Worm (Caenorhabditis elegans) whole organism, L4 larva: Measurements from ENCODE around the gene T07D3.4.
A peak's percentile ranks its signal among the peaks of the same experiment; 100 is the strongest.
"Not testable (repeated sequence)": the region's sequence is repeated elsewhere in the genome, so short reads cannot be mapped to it uniquely, and the experiment has no call there.

Source experiments
- F44E2.7 ChIP-seq: fragments of 200-800 bp; sonication (Bioruptor generic); IDR thresholded peaks from 2 replicates; pipeline ENCODE4 v2.1.2; 2022; ENCODE audit warnings: missing genetic modification characterization, missing compliant biosample characterization
- T26A8.4 ChIP-seq: fragments of 200-800 bp; sonication (Bioruptor generic); IDR thresholded peaks from 2 replicates; pipeline ENCODE4 v1.3.6; 2022; ENCODE audit warnings: missing genetic modification characterization, missing compliant biosample characterization
- Y5F2A.4 ChIP-seq: fragments of 200-800 bp; sonication (Bioruptor generic); optimal IDR thresholded peaks from 2 replicates; lab custom pipeline; 2018; ENCODE audit warnings: mild to moderate bottlenecking, missing genetic modification characterization, missing compliant biosample characterization
- Y75B8A.6 ChIP-seq: fragments of 200-800 bp; sonication (Bioruptor generic); IDR thresholded peaks from 2 replicates; pipeline ENCODE4 v1.3.6; 2022; ENCODE audit warnings: missing genetic modification reagents, missing genetic modification characterization, missing compliant biosample characterization
- ZK337.2 ChIP-seq: fragments of 200-800 bp; sonication (Bioruptor generic); IDR thresholded peaks from 2 replicates; pipeline ENCODE4 v1.3.6; 2022; ENCODE audit warnings: missing genetic modification reagents, missing genetic modification characterization, missing compliant biosample characterization
- aha-1 ChIP-seq: fragments of 150-350 bp; peaks from one replicate; lab custom pipeline; 2014; ENCODE audit warnings: missing biosample characterization, missing genetic modification characterization
- daf-19 ChIP-seq: fragments of 200-800 bp; sonication (Bioruptor generic); conservative IDR thresholded peaks from 2 replicates; pipeline ENCODE4 v1.3.6; 2022; ENCODE audit warnings: missing genetic modification characterization, missing compliant biosample characterization
- daf-8 ChIP-seq: fragments of 200-800 bp; sonication (Bioruptor generic); IDR thresholded peaks from 2 replicates; pipeline ENCODE4 v1.3.6; 2022; ENCODE audit warnings: missing genetic modification characterization, missing compliant biosample characterization
- dmd-6 ChIP-seq: fragments of 200-800 bp; sonication (Bioruptor generic); IDR thresholded peaks from 2 replicates; pipeline ENCODE4 v1.3.6; 2022; ENCODE audit warnings: missing genetic modification reagents, missing genetic modification characterization, missing compliant biosample characterization
- egl-27 ChIP-seq: sonication (generic microtip); optimal IDR thresholded peaks from 3 replicates; lab custom pipeline; 2017; ENCODE audit warnings: missing biosample characterization, missing genetic modification reagents, missing genetic modification characterization
- egl-43 ChIP-seq: fragments of 200-800 bp; sonication (Bioruptor generic); IDR thresholded peaks from 2 replicates; pipeline ENCODE4 v1.3.6; 2022; ENCODE audit warnings: missing genetic modification reagents, missing genetic modification characterization, missing compliant biosample characterization
- fkh-10 ChIP-seq: fragments of 150-350 bp; optimal IDR thresholded peaks from 2 replicates; lab custom pipeline; 2014; ENCODE audit warnings: missing biosample characterization, missing genetic modification reagents, missing genetic modification characterization
- hlh-11 ChIP-seq: fragments of 200-800 bp; sonication (Bioruptor generic); optimal IDR thresholded peaks from 2 replicates; lab custom pipeline; 2018; ENCODE audit warnings: mild to moderate bottlenecking, missing genetic modification characterization, missing compliant biosample characterization
- hmg-1.1 ChIP-seq: fragments of 200-800 bp; sonication (Bioruptor generic); IDR thresholded peaks from 2 replicates; pipeline ENCODE4 v1.3.6; 2022; ENCODE audit warnings: missing genetic modification reagents, missing genetic modification characterization, missing compliant biosample characterization
- lin-1 ChIP-seq: fragments of 200-800 bp; sonication (Bioruptor generic); IDR thresholded peaks from 2 replicates; pipeline ENCODE4 v1.3.6; 2022; ENCODE audit warnings: missing genetic modification reagents, missing genetic modification characterization, missing compliant biosample characterization
- lin-15B ChIP-seq: fragments of 150-350 bp; sonication (generic microtip); optimal IDR thresholded peaks from 3 replicates; lab custom pipeline; 2014; ENCODE audit warnings: missing biosample characterization, missing genetic modification characterization
- lin-38 ChIP-seq: fragments of 200-800 bp; sonication (Bioruptor generic); IDR thresholded peaks from 2 replicates; pipeline ENCODE4 v1.3.6; 2022; ENCODE audit warnings: missing genetic modification reagents, missing genetic modification characterization, missing compliant biosample characterization
- lsy-2 ChIP-seq, 2 experiments: fragments of 150-350 bp in 1 of 2; sonication (generic microtip) in 1 of 2; optimal IDR thresholded peaks; 2 replicates each; lab custom pipeline; 2014 to 2017; ENCODE audit warnings: missing biosample characterization in 2 of 2, missing genetic modification characterization in 2 of 2
- madf-5 ChIP-seq, 2 experiments: fragments of 200-800 bp; sonication (Bioruptor generic); IDR thresholded peaks; 2 replicates each; pipeline ENCODE4 v1.3.6; 2022; ENCODE audit warnings: missing compliant biosample characterization in 2 of 2, missing genetic modification characterization in 2 of 2
- madf-9 ChIP-seq: fragments of 200-800 bp; sonication (Bioruptor generic); conservative IDR thresholded peaks from 2 replicates; pipeline ENCODE4 v1.3.6; 2022; ENCODE audit warnings: missing genetic modification reagents, missing genetic modification characterization, missing compliant biosample characterization
- mdt-29 ChIP-seq: fragments of 200-800 bp; sonication (Bioruptor generic); IDR thresholded peaks from 2 replicates; pipeline ENCODE4 v1.3.6; 2022; ENCODE audit warnings: missing genetic modification reagents, missing genetic modification characterization, missing compliant biosample characterization
- mep-1 ChIP-seq: fragments of 150-350 bp; sonication (generic microtip); optimal IDR thresholded peaks from 3 replicates; lab custom pipeline; 2014; ENCODE audit warnings: missing biosample characterization, missing genetic modification characterization
- nhr-76 ChIP-seq: fragments of 150-350 bp; optimal IDR thresholded peaks from 2 replicates; lab custom pipeline; 2014; ENCODE audit warnings: missing biosample characterization, missing genetic modification characterization
- nhr-77 ChIP-seq: fragments of 150-350 bp; optimal IDR thresholded peaks from 2 replicates; lab custom pipeline; 2014; ENCODE audit warnings: missing biosample characterization, missing genetic modification characterization
- php-3 ChIP-seq: fragments of 200-800 bp; sonication (Bioruptor generic); IDR thresholded peaks from 2 replicates; pipeline ENCODE4 v1.3.6; 2022; ENCODE audit warnings: missing genetic modification reagents, missing genetic modification characterization, missing compliant biosample characterization
- saeg-2 ChIP-seq: fragments of 200-800 bp; sonication (Bioruptor generic); IDR thresholded peaks from 2 replicates; pipeline ENCODE4 v1.3.6; 2022; ENCODE audit warnings: missing genetic modification reagents, missing genetic modification characterization, missing compliant biosample characterization
- skn-1 ChIP-seq: fragments of 150-350 bp; optimal IDR thresholded peaks from 2 replicates; lab custom pipeline; 2014; ENCODE audit warnings: missing biosample characterization, missing genetic modification characterization
- unc-39 ChIP-seq: sonication (generic microtip); optimal IDR thresholded peaks from 2 replicates; lab custom pipeline; 2017; ENCODE audit warnings: missing biosample characterization, missing genetic modification characterization
- unc-62 ChIP-seq, 3 experiments: fragments of 150-350 bp in 1 of 3; sonication (generic microtip); optimal IDR thresholded peaks in 2 of 3; peaks in 1 of 3; 1 replicate in 1 of 3; 2 replicates in 2 of 3; lab custom pipeline; 2014 to 2017; ENCODE audit warnings: missing biosample characterization in 3 of 3, missing genetic modification characterization in 3 of 3, missing genetic modification reagents in 3 of 3, missing genotype in 1 of 3

Gene T07D3.4

DNA sequence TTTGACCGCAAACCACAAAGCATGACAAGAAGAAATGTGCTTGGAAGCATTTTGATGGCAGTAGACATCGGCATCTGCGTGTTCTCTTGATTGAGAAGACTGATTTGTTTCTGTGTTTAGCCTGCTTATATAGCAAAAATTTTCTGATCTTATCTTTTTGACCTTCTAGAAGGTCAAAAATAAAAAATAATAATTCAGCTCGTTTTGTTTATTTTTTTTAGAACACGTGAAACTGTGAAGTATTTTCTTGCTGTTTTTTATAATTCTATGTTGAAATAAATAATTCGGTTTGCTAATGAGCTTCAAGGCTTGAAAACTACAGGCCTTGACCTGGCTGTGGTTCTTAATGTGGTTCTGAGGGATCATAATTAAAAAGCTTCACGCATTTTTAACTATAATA is 39.2 kb downstream of the T07D3.4 start, which contains the start of gene R07C3.13:
Gene R07C3.13 (minus strand): TSS at position 101 of the 400 bp plus-strand sequence.
- TF ChIP-seq ZK337.2 (GFP tag; lab: Robert Waterston, UW) (no peak), nhr-77 (tag; lab: Kevin White, UChicago) (no peak), lsy-2 (tag; optimal IDR thresholded peaks at IDR 0.05; lab: Kevin White, UChicago) (no peak), lin-15B (no peak), Y75B8A.6 (GFP tag; lab: Robert Waterston, UW) (no peak), egl-43 (GFP tag; lab: Robert Waterston, UW) (no peak), F44E2.7 (no peak), madf-9 (GFP tag; lab: Robert Waterston, UW) (no peak), hmg-1.1 (GFP tag; lab: Robert Waterston, UW) (no peak), lin-1 (no peak), T26A8.4 (GFP tag; lab: Robert Waterston, UW) (no peak), mep-1 (tag; lab: Kevin White, UChicago) (no peak), mdt-29 (GFP tag; lab: Robert Waterston, UW) (no peak), lin-38 (no peak)

DNA sequence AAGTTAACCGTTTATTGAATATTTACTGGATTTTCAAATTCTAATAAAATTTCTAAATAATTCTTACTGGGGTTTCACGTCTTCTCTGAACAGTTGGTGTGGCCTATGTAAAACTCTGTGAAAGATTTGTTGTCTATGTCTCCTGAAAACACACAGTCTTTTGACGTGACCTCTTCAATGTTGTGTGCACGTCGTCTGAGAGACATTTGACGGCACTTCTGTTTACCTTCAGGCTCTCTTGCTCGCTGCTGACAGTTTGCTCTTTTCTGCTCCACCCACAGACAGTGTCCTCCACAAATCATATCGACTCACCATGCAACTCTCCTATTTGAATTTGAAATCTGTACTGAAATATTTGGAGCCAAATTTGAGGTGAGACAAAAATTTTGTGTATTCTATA is 42.8 kb downstream of the T07D3.4 start, which contains the start of gene fbxc-34:
Gene fbxc-34 (plus strand): TSS at position 301 of the 400 bp plus-strand sequence.
- not testable (repeated sequence) for TF ChIP-seq dmd-6 (GFP tag; lab: Robert Waterston, UW); skn-1 (tag; lab: Kevin White, UChicago); unc-39 (tag; lab: Kevin White, UChicago)

DNA sequence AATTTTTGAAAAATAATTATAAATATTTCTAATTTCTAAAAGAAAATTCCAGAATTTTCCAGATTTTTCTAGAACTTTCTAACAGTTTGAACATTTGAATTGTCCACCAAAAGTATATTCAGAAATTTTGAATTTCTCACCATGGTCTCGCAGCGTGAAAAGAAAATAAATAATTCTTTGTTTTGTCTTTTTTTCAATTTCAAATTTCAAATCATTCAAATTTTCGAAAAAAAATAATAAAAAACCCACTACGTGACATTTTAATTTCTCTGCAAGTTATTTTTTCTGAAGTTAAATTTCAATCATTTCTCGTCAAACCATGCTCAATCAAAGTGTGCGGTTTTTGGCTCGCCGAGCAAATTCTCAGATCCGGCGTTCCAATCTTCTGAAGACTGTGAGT is 44.6 kb downstream of the T07D3.4 start, which contains the start of gene acs-15:
Gene acs-15 (plus strand): TSS at position 301 of the 400 bp plus-strand sequence.
- TF ChIP-seq madf-5 (GFP tag; IDR thresholded peaks at IDR 0.05; lab: Robert Waterston, UW) (no peak), egl-27 (tag; lab: Kevin White, UChicago) (no peak), daf-8 (no peak), nhr-76 (tag; lab: Kevin White, UChicago) (no peak), hmg-1.1 (GFP tag; lab: Robert Waterston, UW) (no peak), hlh-11 (no peak), saeg-2 (GFP tag; lab: Robert Waterston, UW) (no peak), daf-19 (GFP tag; lab: Robert Waterston, UW) (no peak)

DNA sequence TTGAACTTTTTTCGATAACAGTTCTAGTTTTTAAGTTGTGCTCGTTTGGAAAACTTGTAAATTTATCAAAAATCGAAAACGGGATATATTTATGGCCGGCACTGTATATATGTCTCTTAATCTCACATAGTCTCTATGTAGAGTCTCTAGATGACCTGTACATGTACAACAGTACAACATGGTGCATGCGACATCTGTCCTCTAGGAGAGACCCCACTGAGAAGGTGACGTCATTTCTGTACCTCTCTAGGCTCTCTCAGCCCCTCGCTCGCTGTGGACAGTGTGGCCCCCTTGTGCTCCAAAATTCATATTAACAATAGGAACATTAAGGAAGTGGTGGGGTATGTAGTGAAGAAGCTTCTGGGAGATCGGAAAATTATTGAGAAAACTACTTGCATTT is 49.2 kb downstream of the T07D3.4 start:
- TF ChIP-seq aha-1 (peak; percentile 23), T26A8.4 (GFP tag; lab: Robert Waterston, UW) (no peak), fkh-10 (no peak), unc-62 (GFP tag; optimal IDR thresholded peaks at IDR 0.05 in 1 of 2; lab: Kevin White, UChicago) (peak in 1 of 2 experiments; percentile 28), unc-62 (tag; optimal IDR thresholded peaks at IDR 0.05; lab: Kevin White, UChicago) (no peak)
- TF ChIP-seq, all 104 proteins: peak for 2

DNA sequence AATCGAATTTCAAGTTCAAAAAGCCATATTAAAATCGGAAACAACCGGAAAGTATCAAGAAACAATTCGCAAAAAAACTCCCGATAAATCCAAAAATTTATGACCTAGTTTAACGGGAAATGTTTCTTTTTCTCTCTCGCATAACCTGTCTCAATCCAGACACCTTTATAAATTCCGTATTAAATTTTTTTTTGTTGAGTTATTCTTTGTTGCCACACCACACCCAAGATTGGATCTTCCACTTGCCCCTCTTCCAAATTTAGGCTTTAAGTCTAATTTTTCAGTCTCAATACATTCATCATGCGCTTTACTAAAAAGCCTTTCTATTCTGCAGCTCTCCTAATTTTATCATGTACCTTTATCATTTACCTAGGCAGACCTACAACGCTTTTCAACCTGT is 50.4 kb downstream of the T07D3.4 start, which contains the start of gene R07C3.3:
Gene R07C3.3 (plus strand): TSS at position 301 of the 400 bp plus-strand sequence.
- no peak for TF ChIP-seq php-3
- no peak for TF ChIP-seq Y5F2A.4
